Fruit fly (Drosophila melanogaster): Measurements from ENCODE around the gene CG14042.

The CG14042 gene

DNA sequence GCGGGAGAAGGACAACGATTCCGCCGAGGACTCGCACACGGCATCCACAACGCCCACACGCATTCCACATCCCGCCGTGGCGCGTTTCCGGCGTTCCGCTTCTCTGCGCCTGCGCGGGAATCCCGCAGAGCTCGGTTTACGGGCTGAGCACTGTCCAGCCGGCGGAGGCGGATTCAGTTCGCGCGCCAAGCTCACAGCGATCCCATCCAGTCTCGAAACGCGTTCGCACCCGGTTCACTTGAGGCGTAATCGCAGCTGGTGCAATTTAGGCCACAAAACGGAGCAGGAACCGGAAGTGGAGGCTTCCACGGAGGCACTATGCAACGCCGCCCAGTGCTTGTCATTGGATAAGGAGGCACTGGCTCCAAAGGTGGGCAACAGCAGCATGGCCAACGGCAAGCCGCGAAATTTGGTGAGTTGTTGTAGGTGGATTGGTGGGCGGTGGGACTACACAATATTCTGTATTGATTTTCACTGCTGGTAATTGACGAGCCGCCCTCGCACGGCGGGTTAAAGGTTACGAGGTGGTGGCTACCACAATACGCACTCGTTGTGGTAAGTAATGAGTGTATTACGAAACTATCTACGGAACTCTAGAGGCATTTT lies 25.4 kb downstream of the CG14042 start (continued):
- TF ChIP-seq bbx (GFP tag; IDR thresholded peaks at IDR 0.05; ENCODE audit: partially characterized antibody) (peak; percentile 32; the same call in 1 of the 2 replicates), CG13624 (GFP tag; optimal IDR thresholded peaks at IDR 0.05) (no peak), Antp (GFP tag; optimal IDR thresholded peaks at IDR 0.05) (peak; percentile 15)

DNA sequence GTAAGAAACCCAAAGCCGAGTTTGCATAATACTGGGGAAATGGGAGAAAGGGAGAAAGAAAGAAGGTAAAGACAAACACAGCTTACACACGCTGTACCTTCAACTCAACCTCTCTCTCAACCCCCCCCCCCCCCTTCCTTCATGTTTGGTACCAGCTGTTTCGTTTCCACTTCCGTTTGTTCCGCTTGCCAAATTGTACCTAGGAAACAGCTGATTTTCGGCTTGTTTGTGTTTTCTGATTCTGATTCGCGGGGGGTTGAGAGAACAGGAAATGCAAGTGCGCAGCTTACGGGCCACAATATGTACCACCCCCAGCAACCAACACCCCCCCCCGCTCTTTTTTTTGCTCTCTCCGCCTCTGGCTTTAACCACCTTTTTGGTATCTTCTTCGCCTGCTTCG lies 26.4 kb downstream of the CG14042 start:
- TF ChIP-seq bab2 (GFP tag; optimal IDR thresholded peaks at IDR 0.05) (no peak), hbn (GFP tag; IDR thresholded peaks at IDR 0.05; ENCODE audit: partially characterized antibody) (peak; percentile 33; the same call in 1 of the 2 replicates), CG17328 (GFP tag; IDR thresholded peaks at IDR 0.05) (no peak), CG12071 (GFP tag; optimal IDR thresholded peaks at IDR 0.05) (peak; percentile 39), dm (GFP tag; optimal IDR thresholded peaks at IDR 0.05) (no peak), stwl (tag; optimal IDR thresholded peaks at IDR 0.05) (no peak), jing (GFP tag; optimal IDR thresholded peaks at IDR 0.05) (no peak), Oaz (GFP tag; IDR thresholded peaks at IDR 0.05) (no peak), psq (GFP tag; optimal IDR thresholded peaks at IDR 0.05) (peak; percentile 52), CG8281 (tag; optimal IDR thresholded peaks at IDR 0.05) (no peak), CG1832 (GFP tag; optimal IDR thresholded peaks at IDR 0.05) (no peak), CG33557 (GFP tag; optimal IDR thresholded peaks at IDR 0.05) (no peak), CG2889 (GFP tag; IDR thresholded peaks at IDR 0.05) (no peak), CG5245 (GFP tag; optimal IDR thresholded peaks at IDR 0.05) (no peak), Sox100B (GFP tag; optimal IDR thresholded peaks at IDR 0.05) (no peak), Ada2b (GFP tag; IDR thresholded peaks at IDR 0.05) (no peak), CG4282 (GFP tag; optimal IDR thresholded peaks at IDR 0.05) (no peak), cad (GFP tag; optimal IDR thresholded peaks at IDR 0.05) (no peak), CG11093 (GFP tag; IDR thresholded peaks at IDR 0.05) (no peak), CG13296 (GFP tag; optimal IDR thresholded peaks at IDR 0.05) (peak; percentile 29), CG4328 (GFP tag; optimal IDR thresholded peaks at IDR 0.05) (peak; percentile 44), row (GFP tag; IDR thresholded peaks at IDR 0.05) (0 out of 3 replicates have a peak, but pooled peaks have one; percentile 29), CG14710 (tag; optimal IDR thresholded peaks at IDR 0.05) (no peak), sug (tag; optimal IDR thresholded peaks at IDR 0.05) (peak; percentile 61), Hr3 (GFP tag; optimal IDR thresholded peaks at IDR 0.05) (no peak), CG18764 (GFP tag; optimal IDR thresholded peaks at IDR 0.05) (no peak), Hsf (GFP tag; optimal IDR thresholded peaks at IDR 0.05) (no peak), fd102C (GFP tag; optimal IDR thresholded peaks at IDR 0.05) (no peak), CrebB (tag; optimal IDR thresholded peaks at IDR 0.05) (no peak), CG32532 (GFP tag; IDR thresholded peaks at IDR 0.05) (peak; percentile 28; the same call in 1 of the 2 replicates), vfl (GFP tag; optimal IDR thresholded peaks at IDR 0.05) (no peak), gcm (GFP tag; optimal IDR thresholded peaks at IDR 0.05) (no peak), Fer2 (tag; optimal IDR thresholded peaks at IDR 0.05) (no peak), gce (GFP tag; IDR thresholded peaks at IDR 0.05) (no peak), CG8359 (GFP tag; optimal IDR thresholded peaks at IDR 0.05; ENCODE audit: borderline replicate concordance) (no peak), luna (GFP tag; optimal IDR thresholded peaks at IDR 0.05) (no peak), CG9437 (GFP tag; optimal IDR thresholded peaks at IDR 0.05) (no peak), Nf-YC (tag; optimal IDR thresholded peaks at IDR 0.05) (peak; percentile 24), odd (GFP tag; optimal IDR thresholded peaks at IDR 0.05) (peak; percentile 12), slou (GFP tag; optimal IDR thresholded peaks at IDR 0.05) (no peak), CG7987 (GFP tag; optimal IDR thresholded peaks at IDR 0.05) (no peak), Neu2 (GFP tag; optimal IDR thresholded peaks at IDR 0.05; ENCODE audit: borderline replicate concordance) (no peak), Med (GFP tag) (no peak), CG13894 (tag; optimal IDR thresholded peaks at IDR 0.05) (peak; percentile 34), nau (GFP tag; optimal IDR thresholded peaks at IDR 0.05) (no peak), shn (GFP tag; optimal IDR thresholded peaks at IDR 0.05) (no peak)
